Fruit fly (Drosophila melanogaster) whole organism, embryonic: ENCODE measurements around the gene Dus1.

Experiments
- C15 ChIP-seq: fragments of 200-800 bp; sonication (Bioruptor generic); IDR thresholded peaks from 3 replicates; pipeline ENCODE4 v1.3.6; 2022; ENCODE audit warnings: missing biosample characterization, missing genetic modification characterization
- CG12071 ChIP-seq: fragments of 200-800 bp; sonication (Bioruptor generic); optimal IDR thresholded peaks from 3 replicates; lab custom pipeline; 2018; ENCODE audit warnings: missing biosample characterization, mild to moderate bottlenecking, missing genetic modification characterization
- CG13287 ChIP-seq: fragments of 200-800 bp; sonication (Bioruptor generic); IDR thresholded peaks from 2 replicates; pipeline ENCODE4 v1.3.6; 2022; ENCODE audit warnings: missing biosample characterization, missing genetic modification characterization; ENCODE audit not compliant: partially characterized antibody
- CG15011 ChIP-seq: fragments of 200-800 bp; sonication (Bioruptor generic); optimal IDR thresholded peaks from 3 replicates; lab custom pipeline; 2018; ENCODE audit warnings: missing biosample characterization, mild to moderate bottlenecking, missing genetic modification characterization
- CG15269 ChIP-seq: fragments of 200-800 bp; sonication (Bioruptor generic); optimal IDR thresholded peaks from 2 replicates; lab custom pipeline; 2018; ENCODE audit warnings: missing biosample characterization, mild to moderate bottlenecking, missing genetic modification characterization, moderate library complexity
- CG16863 ChIP-seq: fragments of 200-800 bp; sonication (Bioruptor generic); optimal IDR thresholded peaks from 3 replicates; lab custom pipeline; 2016; ENCODE audit warnings: missing biosample characterization, missing genetic modification characterization
- CG17829 ChIP-seq: fragments of 200-800 bp; optimal IDR thresholded peaks from 2 replicates; lab custom pipeline; 2019; ENCODE audit warnings: missing biosample characterization, mild to moderate bottlenecking, missing genetic modification characterization, moderate library complexity
- CG17912 ChIP-seq: fragments of 200-800 bp; sonication (Bioruptor generic); optimal IDR thresholded peaks from 2 replicates; lab custom pipeline; 2018; ENCODE audit warnings: missing biosample characterization, mild to moderate bottlenecking, missing genetic modification characterization
- CG18619 ChIP-seq: fragments of 200-800 bp; sonication (Bioruptor generic); optimal IDR thresholded peaks from 3 replicates; lab custom pipeline; 2017; ENCODE audit warnings: missing biosample characterization, mild to moderate bottlenecking, missing genetic modification characterization
- CG2116 ChIP-seq: fragments of 200-800 bp; sonication (Bioruptor generic); optimal IDR thresholded peaks from 3 replicates; lab custom pipeline; 2018; ENCODE audit warnings: missing biosample characterization, mild to moderate bottlenecking, missing genetic modification characterization
- CG4424 ChIP-seq: fragments of 200-800 bp; sonication (Bioruptor generic); optimal IDR thresholded peaks from 3 replicates; lab custom pipeline; 2016; ENCODE audit warnings: missing biosample characterization, missing genetic modification characterization
- CG4707 ChIP-seq: fragments of 200-800 bp; sonication (Bioruptor generic); optimal IDR thresholded peaks from 2 replicates; lab custom pipeline; 2018; ENCODE audit warnings: missing biosample characterization, mild to moderate bottlenecking, missing genetic modification characterization, moderate library complexity
- CG5245 ChIP-seq: fragments of 200-800 bp; sonication (Bioruptor generic); optimal IDR thresholded peaks from 3 replicates; lab custom pipeline; 2016; ENCODE audit warnings: missing biosample characterization, missing genetic modification characterization
- CG6813 ChIP-seq: fragments of 200-800 bp; sonication (Bioruptor generic); optimal IDR thresholded peaks from 2 replicates; lab custom pipeline; 2017; ENCODE audit warnings: missing biosample characterization, missing genetic modification characterization, mild to moderate bottlenecking, moderate library complexity, missing genetic modification reagents
- CG8388 ChIP-seq: fragments of 200-800 bp; sonication (Bioruptor generic); optimal IDR thresholded peaks from 2 replicates; lab custom pipeline; 2019; ENCODE audit warnings: missing biosample characterization, mild to moderate bottlenecking, missing genetic modification characterization, moderate library complexity
- CG9727 ChIP-seq: fragments of 200-800 bp; sonication (Bioruptor generic); optimal IDR thresholded peaks from 3 replicates; lab custom pipeline; 2017; ENCODE audit warnings: missing biosample characterization, mild to moderate bottlenecking, missing genetic modification characterization
- CG9876 ChIP-seq: fragments of 200-800 bp; sonication (Bioruptor generic); optimal IDR thresholded peaks from 2 replicates; lab custom pipeline; 2016; ENCODE audit warnings: missing biosample characterization, missing genetic modification characterization
- CrebB ChIP-seq: fragments of 200-800 bp; sonication (Bioruptor generic); optimal IDR thresholded peaks from 3 replicates; lab custom pipeline; 2018; ENCODE audit warnings: missing biosample characterization, mild to moderate bottlenecking, missing genetic modification characterization
- Dll ChIP-seq: fragments of 200-800 bp; sonication (Bioruptor generic); IDR thresholded peaks from 4 replicates; pipeline ENCODE4 v1.3.6; 2022; ENCODE audit warnings: missing biosample characterization, missing genetic modification characterization; ENCODE audit not compliant: partially characterized antibody
- Elba2 ChIP-seq: fragments of 200-800 bp; sonication (Bioruptor generic); optimal IDR thresholded peaks from 3 replicates; lab custom pipeline; 2016; ENCODE audit warnings: missing biosample characterization, missing genetic modification characterization
- Gug ChIP-seq: fragments of 200-800 bp; sonication (Bioruptor generic); IDR thresholded peaks from 4 replicates; pipeline ENCODE4 v1.3.6; 2022; ENCODE audit warnings: missing biosample characterization, missing genetic modification characterization
- Kr ChIP-seq: fragments of 200-800 bp; sonication (Bioruptor generic); optimal IDR thresholded peaks from 2 replicates; lab custom pipeline; 2017; ENCODE audit warnings: missing biosample characterization, mild to moderate bottlenecking, missing genetic modification characterization
- Mad ChIP-seq: fragments of 200-800 bp; sonication (Bioruptor generic); optimal IDR thresholded peaks from 2 replicates; lab custom pipeline; 2016; ENCODE audit warnings: missing biosample characterization, missing genetic modification characterization
- Nf-YC ChIP-seq: fragments of 200-800 bp; optimal IDR thresholded peaks from 3 replicates; lab custom pipeline; 2019; ENCODE audit warnings: missing biosample characterization, mild to moderate bottlenecking, missing genetic modification characterization, moderate library complexity
- PHDP ChIP-seq: fragments of 200-800 bp; sonication (Bioruptor generic); optimal IDR thresholded peaks from 3 replicates; lab custom pipeline; 2018; ENCODE audit warnings: missing biosample characterization, mild to moderate bottlenecking, missing genetic modification characterization, moderate library complexity
- ase ChIP-seq: fragments of 200-800 bp; sonication (Bioruptor generic); IDR thresholded peaks from 3 replicates; pipeline ENCODE4 v1.3.6; 2022; ENCODE audit warnings: missing biosample characterization, missing genetic modification characterization
- bbx ChIP-seq: fragments of 200-800 bp; sonication (Bioruptor generic); IDR thresholded peaks from 2 replicates; pipeline ENCODE4 v1.3.6; 2022; ENCODE audit warnings: missing biosample characterization, missing genetic modification characterization; ENCODE audit not compliant: partially characterized antibody
- bowl ChIP-seq: fragments of 200-800 bp; sonication (Bioruptor generic); IDR thresholded peaks from 2 replicates; pipeline ENCODE4 v1.3.6; 2022; ENCODE audit warnings: missing biosample characterization, missing genetic modification characterization
- dati ChIP-seq: fragments of 200-800 bp; sonication (Bioruptor generic); IDR thresholded peaks from 2 replicates; pipeline ENCODE4 v1.3.6; 2022; ENCODE audit warnings: missing biosample characterization, missing genetic modification characterization
- gt ChIP-seq: fragments of 200-800 bp; sonication (Bioruptor generic); IDR thresholded peaks from 2 replicates; pipeline ENCODE4 v1.3.6; 2022; ENCODE audit warnings: missing biosample characterization, missing genetic modification characterization
- ham ChIP-seq: fragments of 200-800 bp; sonication (Bioruptor generic); IDR thresholded peaks from 2 replicates; pipeline ENCODE4 v1.3.6; 2022; ENCODE audit warnings: missing biosample characterization, missing genetic modification characterization
- ind ChIP-seq: fragments of 200-800 bp; sonication (Bioruptor generic); optimal IDR thresholded peaks from 3 replicates; lab custom pipeline; 2016; ENCODE audit warnings: missing biosample characterization, missing genetic modification characterization
- jigr1 ChIP-seq: fragments of 200-800 bp; sonication (Bioruptor generic); IDR thresholded peaks from 3 replicates; pipeline ENCODE4 v1.3.6; 2022; ENCODE audit warnings: missing biosample characterization, missing genetic modification characterization
- klu ChIP-seq: fragments of 200-800 bp; sonication (Bioruptor generic); IDR thresholded peaks from 2 replicates; pipeline ENCODE4 v1.3.6; 2022; ENCODE audit warnings: missing biosample characterization, missing genetic modification characterization
- luna ChIP-seq: fragments of 200-800 bp; sonication (Bioruptor generic); optimal IDR thresholded peaks from 2 replicates; lab custom pipeline; 2016; ENCODE audit warnings: missing biosample characterization, missing genetic modification characterization
- nom ChIP-seq: fragments of 200-800 bp; sonication (Bioruptor generic); optimal IDR thresholded peaks from 2 replicates; lab custom pipeline; 2017; ENCODE audit warnings: missing biosample characterization, missing genetic modification characterization, mild to moderate bottlenecking, moderate library complexity, missing genetic modification reagents
- pan ChIP-seq, 4 experiments: fragments of >200 bp in 3 of 4; fragments of 200-800 bp in 1 of 4; sonication (Bioruptor generic) in 1 of 4; optimal IDR thresholded peaks in 3 of 4; IDR thresholded peaks in 1 of 4; 2 replicates each; pipeline versions ENCODE4 v1.3.6 to Lab custom; 2017 to 2022; ENCODE audit warnings: missing biosample characterization in 2 of 4, missing genetic modification characterization in 2 of 4, mixed read lengths in 1 of 4
- sc ChIP-seq, 3 experiments: fragments of >200 bp in 2 of 3; fragments of 200-800 bp in 1 of 3; sonication (Bioruptor generic) in 1 of 3; optimal IDR thresholded peaks; 2 replicates in 2 of 3; 3 replicates in 1 of 3; lab custom pipeline; 2017; ENCODE audit warnings: mild to moderate bottlenecking in 1 of 3, missing biosample characterization in 1 of 3, missing genetic modification characterization in 1 of 3, missing genetic modification reagents in 1 of 3
- sd ChIP-seq: fragments of 200-800 bp; sonication (Bioruptor generic); optimal IDR thresholded peaks from 3 replicates; lab custom pipeline; 2018; ENCODE audit warnings: missing biosample characterization, mild to moderate bottlenecking, missing genetic modification characterization, moderate library complexity
- sens-2 ChIP-seq: fragments of 200-800 bp; sonication (Bioruptor generic); IDR thresholded peaks from 2 replicates; pipeline ENCODE4 v1.3.6; 2022; ENCODE audit warnings: missing biosample characterization, missing genetic modification characterization
- shn ChIP-seq: fragments of 200-800 bp; sonication (Bioruptor generic); optimal IDR thresholded peaks from 3 replicates; lab custom pipeline; 2016; ENCODE audit warnings: missing biosample characterization, missing genetic modification characterization
- sna ChIP-seq: fragments of 200-800 bp; sonication (Bioruptor generic); IDR thresholded peaks from 2 replicates; pipeline ENCODE4 v1.3.6; 2022; ENCODE audit warnings: missing biosample characterization, missing genetic modification characterization; ENCODE audit not compliant: partially characterized antibody
- ssp ChIP-seq: fragments of 200-800 bp; sonication (Bioruptor generic); IDR thresholded peaks from 2 replicates; pipeline ENCODE4 v1.3.6; 2022; ENCODE audit warnings: missing biosample characterization, missing genetic modification characterization
- stwl ChIP-seq: fragments of 200-800 bp; sonication (Bioruptor generic); optimal IDR thresholded peaks from 3 replicates; lab custom pipeline; 2018; ENCODE audit warnings: missing biosample characterization, mild to moderate bottlenecking, missing genetic modification characterization, moderate library complexity
- tna ChIP-seq: fragments of 200-800 bp; sonication (Bioruptor generic); IDR thresholded peaks from 2 replicates; pipeline ENCODE4 v1.3.6; 2022; ENCODE audit warnings: missing biosample characterization, missing genetic modification characterization; ENCODE audit not compliant: partially characterized antibody
- tup ChIP-seq: fragments of 200-800 bp; sonication (Bioruptor generic); optimal IDR thresholded peaks from 2 replicates; lab custom pipeline; 2016; ENCODE audit warnings: missing biosample characterization, mild to moderate bottlenecking, missing genetic modification characterization, moderate library complexity
- usp ChIP-seq: fragments of >200 bp; optimal IDR thresholded peaks from 2 replicates; lab custom pipeline; 2017; ENCODE audit warnings: missing biosample characterization, missing genetic modification characterization

The Dus1 gene

DNA sequence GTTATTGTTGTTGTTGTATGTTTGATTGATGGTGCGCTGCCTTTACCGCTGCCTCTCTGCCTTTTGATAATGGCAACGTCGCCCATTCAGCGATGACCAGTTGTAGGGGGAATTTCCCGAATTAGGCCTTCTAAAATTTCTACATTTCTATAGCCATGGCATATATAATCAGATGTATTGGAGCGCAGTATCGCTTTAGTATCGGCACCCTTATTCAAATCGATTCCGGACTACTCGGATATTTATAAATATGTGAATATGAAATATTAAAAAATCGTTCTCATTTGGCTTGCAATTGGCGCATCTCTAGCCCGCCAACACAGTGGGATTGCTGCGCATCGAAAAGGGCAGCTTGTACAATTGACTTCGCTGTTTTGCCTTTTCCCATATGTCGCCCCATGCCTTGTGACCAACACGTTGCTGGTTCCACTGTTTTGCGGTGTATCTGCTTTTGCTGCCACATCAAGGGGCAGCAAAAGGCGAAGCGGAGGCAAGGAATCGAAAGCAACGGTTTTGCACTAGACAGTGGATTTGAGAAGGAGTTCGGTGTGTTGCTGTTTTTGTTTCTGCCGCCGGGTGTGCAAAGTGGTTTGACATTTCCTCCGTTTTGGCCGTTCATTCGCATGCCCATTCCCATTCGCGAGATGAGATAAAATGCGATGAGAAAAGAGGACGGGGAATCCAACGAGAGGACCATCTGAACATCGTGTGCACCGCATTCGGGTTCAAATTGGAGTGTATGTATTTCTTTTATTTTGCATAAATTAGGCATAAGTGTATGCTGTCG is 46.8 kb downstream of the Dus1 start (continued):
- TF ChIP-seq CG4424 (GFP tag; lab: Kevin White, UChicago) (peak; percentile 51), PHDP (tag; lab: Kevin White, UChicago) (no peak), CG8388 (GFP tag; lab: Kevin White, UChicago) (no peak), CG12071 (GFP tag; lab: Kevin White, UChicago) (no peak), CG17912 (GFP tag; lab: Kevin White, UChicago) (no peak), CG16863 (peak; percentile 40), tup (GFP tag; lab: Kevin White, UChicago) (peak; percentile 48), Elba2 (no peak), sna (no peak), Dll (GFP tag; lab: Robert Waterston, UW) (no peak), CG6813 (GFP tag; lab: Kevin White, UChicago) (peak; percentile 42), stwl (no peak), usp (no peak), CG9727 (peak; percentile 70), pan (optimal IDR thresholded peaks at IDR 0.05; lab: Kevin White, UChicago) (no peak), pan (GFP tag; optimal IDR thresholded peaks at IDR 0.05 in 1 of 2, IDR thresholded peaks at IDR 0.05 in 1 of 2) (peak in 1 of 2 experiments; percentile 57), ham (GFP tag; lab: Robert Waterston, UW) (no peak), CG15011 (GFP tag; lab: Kevin White, UChicago) (peak; percentile 54), CG4707 (GFP tag; lab: Kevin White, UChicago) (peak; percentile 71), bbx (no peak; the same call in 1 of the 2 replicates), ase (GFP tag; lab: Robert Waterston, UW) (peak; percentile 48; the same call in 1 of the 3 replicates), ind (peak; percentile 69), gt (GFP tag; lab: Robert Waterston, UW) (no peak), C15 (GFP tag; lab: Robert Waterston, UW) (no peak), shn (GFP tag; lab: Kevin White, UChicago) (peak; percentile 15), jigr1 (0 out of 3 replicates have a peak, but pooled peaks have one; percentile 16), Nf-YC (tag; lab: Kevin White, UChicago) (no peak), sc (optimal IDR thresholded peaks at IDR 0.05; lab: Kevin White, UChicago) (no peak), sc (GFP tag; optimal IDR thresholded peaks at IDR 0.05; lab: Kevin White, UChicago) (no peak), CG5245 (GFP tag; lab: Kevin White, UChicago) (peak; percentile 39), luna (GFP tag; lab: Kevin White, UChicago) (no peak), bowl (GFP tag; lab: Robert Waterston, UW) (0 out of 2 replicates have a peak, but pooled peaks have one; percentile 9), CG2116 (GFP tag; lab: Kevin White, UChicago) (peak; percentile 21), CG13287 (GFP tag; lab: Robert Waterston, UW) (no peak), ssp (GFP tag; lab: Robert Waterston, UW) (peak; percentile 32; the same call in 1 of the 2 replicates), nom (GFP tag; lab: Kevin White, UChicago) (peak; percentile 85), CG17829 (tag; lab: Kevin White, UChicago) (peak; percentile 23), Kr (GFP tag; lab: Kevin White, UChicago) (no peak), Gug (peak; percentile 82), sd (no peak), Mad (GFP tag; lab: Kevin White, UChicago) (peak; percentile 64), CG15269 (tag; lab: Kevin White, UChicago) (no peak), dati (GFP tag; lab: Robert Waterston, UW) (peak; percentile 47; the same call in 1 of the 2 replicates), tna (no peak), klu (GFP tag; lab: Robert Waterston, UW) (no peak), sens-2 (no peak), CG18619 (GFP tag; lab: Kevin White, UChicago) (peak; percentile 71), CrebB (tag; lab: Kevin White, UChicago) (peak; percentile 22), CG9876 (GFP tag; lab: Kevin White, UChicago) (no peak)
